Worm (Caenorhabditis elegans): ENCODE measurements around the gene C30B5.17.

DNA sequence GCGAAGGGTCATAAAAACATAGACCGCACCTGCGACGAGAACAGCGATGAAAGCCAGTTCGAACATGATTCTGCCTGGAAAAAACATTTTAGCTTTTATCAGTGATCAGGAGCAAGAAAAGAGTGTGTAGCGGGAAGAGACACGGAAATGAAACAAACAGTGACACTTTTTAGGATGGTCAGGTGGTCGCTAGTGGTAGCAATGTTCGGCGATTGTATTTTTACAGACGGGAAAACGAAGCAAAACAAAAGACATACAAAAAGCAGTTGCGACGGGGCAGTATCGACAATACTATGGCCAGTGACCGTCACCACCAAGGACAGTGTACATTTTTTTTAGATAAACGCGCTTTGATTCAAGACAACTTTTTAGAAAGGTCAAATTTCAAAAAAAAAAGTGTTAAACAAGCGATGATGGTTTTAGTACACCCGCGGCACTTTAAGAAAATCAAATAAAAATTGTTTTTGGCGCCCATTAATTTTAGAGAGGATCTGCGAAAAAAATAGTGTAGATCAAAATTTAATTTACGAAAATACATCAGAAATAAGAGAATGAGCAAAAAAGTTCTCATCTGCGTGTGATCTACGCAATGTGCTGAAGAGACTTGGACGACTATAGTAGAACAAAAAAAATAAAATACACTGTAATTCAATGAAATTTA is 32.8 kb upstream of the C30B5.17 start, which contains the start of gene T24H7.9:
- TF ChIP-seq him-1 (tag; optimal IDR thresholded peaks at IDR 0.05) (no peak), dao-5 (tag; optimal IDR thresholded peaks at IDR 0.05) (no peak), W03F9.2 (tag; optimal IDR thresholded peaks at IDR 0.05) (no peak)

Measured in whole organism, L4/young adult.